Fruit fly (Drosophila melanogaster): ENCODE measurements around the gene CG11085.
A peak's percentile ranks its signal among the peaks of the same experiment; 100 is the strongest.

The CG11085 gene

DNA sequence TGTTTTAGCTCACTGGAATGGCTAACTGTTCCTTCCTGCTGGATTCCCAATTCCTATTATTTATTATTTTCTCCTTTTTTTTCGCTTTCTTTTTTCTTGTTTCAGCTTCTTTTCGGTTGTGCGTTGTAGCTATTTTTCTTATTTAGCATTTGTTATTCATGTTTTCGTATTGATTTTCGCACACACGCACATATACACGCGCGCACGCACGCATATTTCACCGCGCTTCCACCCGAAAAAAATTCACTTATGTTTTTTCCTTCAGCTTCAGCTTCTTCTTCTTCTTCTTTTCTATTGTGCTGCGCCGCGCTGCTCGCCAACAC lies 33.5 kb upstream of the CG11085 start:
- no peak for TF ChIP-seq CG17801 (GFP tag; optimal IDR thresholded peaks at IDR 0.05; ENCODE audit: partially characterized antibody)

DNA sequence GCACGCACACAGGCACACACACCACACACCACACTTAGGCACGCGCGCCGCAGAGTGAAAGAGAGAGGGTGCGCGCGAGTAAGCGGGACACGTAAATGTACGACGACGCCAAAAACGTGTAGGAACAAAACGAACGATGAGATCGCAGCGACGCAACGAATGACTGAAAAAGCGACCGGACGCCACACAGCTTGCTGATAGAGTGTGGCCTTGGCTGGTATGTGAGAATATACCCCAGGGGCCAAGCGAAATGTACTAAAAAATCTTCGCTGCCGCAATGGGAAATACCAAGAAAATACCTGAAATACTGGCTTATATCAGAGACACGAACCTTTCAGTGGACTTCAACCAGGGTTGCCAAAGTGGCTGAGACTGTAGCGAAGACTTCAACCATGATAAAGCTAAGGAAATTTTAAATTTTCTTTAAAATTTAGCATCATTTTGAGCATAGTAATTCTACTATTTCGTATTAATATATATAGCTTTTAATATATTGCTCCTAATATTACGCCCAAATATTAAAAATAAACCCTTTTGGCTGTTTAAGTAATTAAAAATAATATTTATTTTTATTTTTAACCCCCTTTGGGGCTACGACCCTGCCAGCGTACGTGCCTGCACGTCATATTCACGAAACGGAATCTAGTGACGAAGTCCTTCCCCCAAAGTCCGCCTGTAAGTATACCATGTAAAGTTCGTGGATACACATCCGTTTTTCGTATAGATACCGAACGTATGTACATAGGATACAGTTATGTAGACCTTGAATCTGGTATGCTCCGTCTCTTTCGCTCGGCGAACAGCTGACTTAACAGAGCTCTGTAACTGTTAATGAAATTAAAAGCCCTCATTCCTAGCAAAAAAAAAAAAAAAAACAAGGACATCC lies 32.9 kb upstream of the CG11085 start, which contains the start of gene Pits:
Gene Pits (minus strand): TSS at position 210 of the 886 bp plus-strand sequence.
- TF ChIP-seq CG17801 (GFP tag; optimal IDR thresholded peaks at IDR 0.05; ENCODE audit: partially characterized antibody) = peak; percentile 82

DNA sequence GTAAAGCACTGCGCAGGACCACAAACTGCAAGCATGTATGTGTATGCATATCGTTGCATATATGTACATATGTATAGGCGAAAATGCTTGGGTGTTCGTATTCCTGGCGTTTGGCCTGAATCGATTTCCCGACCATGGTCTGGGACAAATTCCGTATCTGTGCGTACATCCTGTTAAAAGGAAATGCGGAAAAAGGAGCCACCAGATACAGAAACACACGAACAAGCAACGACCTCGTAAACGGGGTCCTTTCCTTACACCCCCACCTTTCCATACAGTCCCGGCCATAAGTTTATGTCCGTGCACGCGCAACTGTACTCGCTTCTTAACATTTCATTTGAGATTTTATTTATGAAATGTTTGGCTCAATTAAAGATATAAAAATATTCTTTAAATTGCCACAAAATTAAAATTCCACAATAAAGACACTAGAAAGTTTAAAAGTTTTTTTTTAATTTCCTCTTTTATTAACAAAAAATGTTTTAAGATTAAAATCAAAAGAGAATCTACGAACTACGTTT lies 32.2 kb upstream of the CG11085 start:
- no peak for TF ChIP-seq CG17801 (GFP tag; optimal IDR thresholded peaks at IDR 0.05; ENCODE audit: partially characterized antibody)

DNA sequence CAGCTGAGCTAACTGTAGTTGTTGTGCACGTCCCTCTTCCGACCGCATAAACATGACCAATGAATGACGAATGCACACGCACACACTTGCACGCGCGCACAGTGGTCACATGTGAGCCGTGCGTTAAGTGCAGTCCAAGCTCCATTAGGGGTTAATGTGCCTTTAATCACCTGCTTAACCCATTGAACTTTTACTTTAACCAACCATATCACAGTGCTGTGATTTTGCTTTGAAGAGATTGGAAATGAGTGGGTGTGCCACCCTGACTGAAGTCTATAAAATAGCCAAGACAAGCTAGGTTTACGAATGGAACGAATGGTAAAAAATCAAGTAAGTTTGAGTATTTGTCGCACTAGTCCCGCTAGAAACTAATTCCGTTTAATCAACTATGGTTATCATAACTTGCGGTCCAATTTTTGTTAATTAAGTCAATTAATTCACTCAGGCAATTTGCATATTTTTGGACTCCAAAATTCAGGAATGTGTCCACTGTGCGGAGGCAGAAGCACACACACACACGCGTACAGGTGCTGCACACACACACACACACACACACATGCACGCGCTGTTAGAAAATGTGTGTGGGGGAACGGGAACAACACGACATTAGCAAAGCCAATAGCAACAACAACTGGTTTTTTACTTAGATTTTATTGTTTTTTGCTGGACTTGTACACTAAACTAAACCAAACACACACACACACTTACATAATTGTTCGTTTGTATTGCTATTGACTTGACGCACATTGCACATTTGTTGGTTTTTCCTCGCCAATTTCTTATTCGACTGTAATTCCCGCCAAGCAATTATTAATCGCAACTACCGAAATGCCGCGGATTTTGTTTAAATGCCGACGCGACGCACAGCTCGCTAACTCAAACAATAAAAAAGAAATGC lies 24.6 kb upstream of the CG11085 start:
- peak; percentile 56 for TF ChIP-seq CG17801 (GFP tag; optimal IDR thresholded peaks at IDR 0.05; ENCODE audit: partially characterized antibody)

DNA sequence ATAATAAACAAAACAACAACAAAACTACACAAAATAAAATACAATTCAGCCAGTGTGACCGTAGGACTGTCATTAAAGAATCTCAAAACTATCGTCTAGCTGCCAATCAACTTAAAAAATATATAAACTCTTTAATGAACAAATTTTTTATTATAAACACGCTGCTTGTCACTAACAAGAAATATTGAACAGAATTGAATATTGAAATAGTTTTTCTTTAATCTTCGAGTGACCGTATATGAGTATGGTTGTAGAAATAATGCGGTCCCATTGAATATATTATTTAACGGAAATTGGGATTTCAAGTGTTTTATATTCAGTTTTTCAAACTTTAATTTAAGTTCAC lies 24.0 kb upstream of the CG11085 start, which contains the start of gene LIMK1:
Gene LIMK1 (minus strand): TSS at position 73 of the 346 bp plus-strand sequence.
- peak; percentile 14 for TF ChIP-seq CG17801 (GFP tag; optimal IDR thresholded peaks at IDR 0.05; ENCODE audit: partially characterized antibody)

DNA sequence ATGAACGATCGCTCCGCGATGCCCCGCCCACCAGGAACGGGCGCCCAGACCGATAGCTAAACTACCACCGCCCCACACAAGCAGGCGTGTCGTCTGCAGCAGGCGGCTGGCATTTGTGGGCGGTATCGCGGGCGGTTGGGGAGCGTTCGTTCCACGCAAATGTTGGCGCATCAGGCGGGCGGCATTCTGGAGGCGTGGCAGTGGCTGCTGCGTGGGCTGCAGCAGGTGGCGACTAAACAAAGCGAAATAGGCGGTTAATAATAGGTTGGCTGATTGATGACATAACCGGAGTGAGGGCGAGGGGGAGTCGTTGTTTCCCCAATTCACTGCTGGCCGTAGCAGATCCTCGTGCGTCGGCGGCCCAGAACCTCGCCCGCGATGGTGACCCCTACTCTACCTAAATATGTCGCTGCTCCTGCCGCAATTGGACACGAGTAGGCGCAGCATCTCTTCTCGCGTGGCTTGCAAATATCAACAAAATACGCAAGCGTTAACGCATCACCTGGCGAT lies 21.0 kb upstream of the CG11085 start:
- no peak for TF ChIP-seq CG17801 (GFP tag; optimal IDR thresholded peaks at IDR 0.05; ENCODE audit: partially characterized antibody)

DNA sequence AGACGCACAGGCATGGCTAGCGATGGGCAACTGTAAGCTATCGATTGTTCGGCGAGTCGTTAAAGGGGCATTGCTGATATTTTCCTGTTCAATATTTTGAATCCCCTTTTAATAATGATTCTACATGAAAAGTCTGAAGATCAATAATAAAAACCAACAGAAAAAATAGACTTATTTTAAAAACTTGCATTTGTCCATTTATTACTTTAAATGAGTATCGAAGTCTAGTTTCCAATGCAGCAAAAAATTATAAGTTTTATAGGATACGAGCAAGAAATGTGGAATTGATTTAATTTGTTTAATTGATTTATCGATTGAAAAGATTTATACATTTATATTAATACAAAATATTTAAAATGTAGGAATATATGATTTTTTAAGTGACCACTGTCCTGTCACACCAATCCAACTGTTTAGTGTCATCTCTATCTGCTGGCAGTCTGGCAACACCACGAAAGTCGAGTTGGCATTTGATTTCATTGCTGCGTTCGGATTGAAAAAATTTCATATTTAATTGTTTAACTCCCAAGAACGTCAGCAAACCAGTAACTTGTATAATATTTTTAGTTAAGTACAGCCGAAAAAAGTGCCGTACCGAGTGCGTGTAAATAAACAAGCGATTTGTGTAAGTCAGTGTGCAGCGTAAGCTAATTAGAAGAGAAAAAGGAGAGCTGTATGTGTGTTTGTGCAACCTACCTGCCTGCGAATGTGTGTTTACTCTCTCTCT lies 20.3 kb upstream of the CG11085 start, which contains the start of the genes CG1824 and Sec16:
Gene CG1824 (minus strand): TSS at position 15 of the 727 bp plus-strand sequence.
Gene Sec16 (plus strand): TSS at position 438 of the 727 bp plus-strand sequence.
- TF ChIP-seq CG17801 (GFP tag; optimal IDR thresholded peaks at IDR 0.05; ENCODE audit: partially characterized antibody) = no peak

DNA sequence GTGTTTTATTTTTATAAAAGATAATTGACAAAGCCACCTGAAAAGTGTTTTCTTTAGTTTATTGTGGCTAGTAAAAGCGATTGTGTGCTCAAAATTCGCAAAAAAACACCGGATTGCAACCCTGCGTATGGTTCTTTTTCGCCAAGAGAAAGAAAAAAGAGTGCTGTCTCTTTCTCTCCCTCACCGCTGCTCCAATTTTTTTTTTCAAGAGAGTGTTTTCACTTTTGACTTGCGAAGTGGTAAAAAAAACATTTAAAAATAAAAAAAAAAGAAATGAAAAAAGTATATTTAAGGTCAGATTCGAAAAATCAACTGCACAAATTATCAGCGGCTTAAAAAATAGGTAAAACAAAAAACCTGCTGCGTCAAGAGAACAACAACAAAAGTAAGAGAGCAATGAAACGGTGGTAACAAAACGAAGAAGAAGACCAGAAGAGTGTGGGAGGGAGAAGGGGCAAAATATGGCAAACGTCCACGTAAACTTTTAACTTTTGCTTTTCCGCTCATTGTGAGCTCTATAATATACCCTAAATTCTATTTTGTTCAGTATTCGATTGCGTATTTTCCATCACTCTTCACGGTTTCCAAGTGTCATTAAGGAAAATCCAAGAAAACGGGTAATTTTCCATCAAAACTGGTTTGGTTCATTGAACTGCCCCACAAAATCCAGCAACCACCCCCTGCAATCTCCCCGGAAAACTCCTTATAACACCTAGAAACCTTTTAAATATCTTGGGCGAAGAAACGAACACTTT lies 19.6 kb upstream of the CG11085 start:
- peak; percentile 93 for TF ChIP-seq CG17801 (GFP tag; optimal IDR thresholded peaks at IDR 0.05; ENCODE audit: partially characterized antibody)

DNA sequence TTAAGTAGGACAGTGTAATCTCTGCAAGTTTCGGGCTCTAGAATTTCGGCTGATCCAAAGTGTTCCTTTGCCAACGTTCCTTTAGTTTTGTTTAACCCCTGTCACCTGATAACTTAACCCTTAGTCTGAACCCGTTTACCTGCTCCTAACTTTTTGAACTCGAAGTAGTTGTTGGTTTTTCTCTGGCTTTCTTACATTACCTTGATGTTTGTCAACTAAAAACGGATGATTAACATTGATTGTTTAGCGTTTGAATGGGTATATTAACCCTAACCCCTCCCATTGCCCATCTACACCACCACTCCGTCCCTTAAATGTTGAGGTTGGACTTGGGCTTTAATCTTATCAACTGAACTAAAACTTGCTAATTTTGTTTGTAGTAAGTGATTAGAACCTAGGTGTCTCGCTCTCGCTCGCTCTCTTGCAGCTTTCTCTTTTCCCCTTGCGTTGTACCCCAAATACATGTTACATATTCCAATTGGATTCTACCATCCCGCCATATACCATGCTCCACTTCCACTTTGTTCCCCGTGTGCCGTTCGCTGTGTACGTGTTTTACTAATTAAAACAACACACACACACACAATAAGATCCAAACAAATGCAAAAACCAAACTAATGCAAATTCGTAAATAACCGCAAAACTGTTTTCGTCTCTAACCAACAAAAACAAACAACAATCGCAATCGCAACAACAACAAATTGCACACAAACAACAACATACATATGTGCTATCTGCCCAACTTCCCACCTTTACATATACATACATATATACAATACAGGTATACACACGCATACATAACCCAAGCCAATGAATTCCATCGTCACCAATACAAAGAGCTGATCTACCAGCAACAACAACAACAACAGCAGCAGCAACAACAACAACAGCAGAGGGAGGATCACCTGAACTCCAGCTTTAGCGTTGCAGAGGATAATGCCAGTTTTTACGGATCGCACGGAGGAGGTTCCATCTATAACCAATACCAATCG lies 15.0 kb upstream of the CG11085 start:
- TF ChIP-seq CG17801 (GFP tag; optimal IDR thresholded peaks at IDR 0.05; ENCODE audit: partially characterized antibody) = no peak

DNA sequence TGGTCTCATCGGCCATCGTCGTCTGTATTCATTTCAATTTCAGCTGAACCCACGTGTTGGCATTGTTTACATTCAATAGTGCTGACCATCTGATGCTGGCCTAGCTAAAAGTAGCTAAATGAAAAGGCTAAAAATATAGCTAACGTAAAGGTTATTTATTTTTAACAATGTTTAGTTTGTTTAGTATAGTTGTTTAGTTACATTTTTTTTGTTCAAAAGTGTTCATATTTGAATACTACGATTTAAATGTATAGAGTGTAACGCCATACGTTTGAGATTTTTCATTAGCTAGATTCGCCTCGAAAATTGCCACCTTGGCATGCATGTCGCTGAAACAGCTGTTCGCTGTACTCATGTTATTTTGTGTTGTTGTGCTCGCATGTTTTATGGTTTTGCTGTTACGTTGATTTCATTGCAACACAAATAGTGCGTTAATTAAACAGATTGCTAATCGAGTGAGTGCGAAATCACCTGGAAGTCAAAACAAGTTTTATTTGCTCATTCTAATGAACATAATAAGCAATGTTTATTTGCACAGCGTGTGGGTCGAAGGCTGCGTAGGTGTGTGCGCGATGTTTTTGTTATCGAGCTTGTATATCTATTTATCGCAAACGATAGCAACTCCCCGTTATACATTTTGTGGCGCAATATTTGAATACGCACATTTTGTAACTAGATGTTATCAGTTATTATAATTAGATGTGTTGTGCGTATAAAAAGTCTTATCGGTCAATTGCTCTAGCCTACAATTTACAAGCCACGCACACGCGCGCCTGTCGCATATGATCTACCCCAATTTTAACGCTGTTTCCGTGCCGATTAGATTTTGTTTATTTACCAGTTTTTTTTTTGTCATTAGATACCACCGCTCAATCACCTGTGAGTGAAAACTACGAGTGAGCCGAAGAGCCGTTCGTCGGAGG lies 4.3 kb upstream of the CG11085 start, which contains the start of the genes CG1463 and Fpgs1:
Gene CG1463 (minus strand): TSS at position 132 of the 923 bp plus-strand sequence.
Gene Fpgs1 (plus strand): TSS at position 332 of the 923 bp plus-strand sequence.
- TF ChIP-seq CG17801 (GFP tag; optimal IDR thresholded peaks at IDR 0.05; ENCODE audit: partially characterized antibody) = peak; percentile 58

DNA sequence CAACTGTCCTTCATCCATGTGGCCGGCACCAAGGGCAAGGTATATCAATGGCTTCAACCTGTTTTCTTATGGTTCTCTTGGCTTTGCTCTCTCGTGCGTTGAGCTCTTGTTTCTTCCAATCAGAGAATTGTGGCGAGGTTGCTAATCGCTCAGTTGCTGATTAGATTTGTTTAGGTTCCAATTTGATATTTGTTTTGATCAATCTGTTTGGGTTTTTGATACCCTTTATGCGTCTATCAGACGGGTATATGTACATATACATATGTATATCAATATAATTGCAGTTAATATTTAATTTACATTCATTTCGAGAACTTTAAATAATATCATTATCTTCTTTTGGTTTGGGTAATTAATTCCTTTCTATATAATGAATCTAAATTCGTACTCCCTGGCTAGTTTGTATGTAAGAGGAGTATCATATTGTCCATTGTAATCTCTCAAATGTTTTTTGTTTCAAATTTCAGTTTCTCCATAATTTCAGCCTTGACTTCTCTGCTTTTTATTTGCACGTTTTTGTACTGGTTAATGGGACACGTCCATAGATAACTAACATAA lies 2.8 kb upstream of the CG11085 start:
- no peak for TF ChIP-seq CG17801 (GFP tag; optimal IDR thresholded peaks at IDR 0.05; ENCODE audit: partially characterized antibody)

Data from ovary, adult (tissue).